Worm (Caenorhabditis elegans) whole organism, L4 larva: ENCODE data around the gene C46A5.4.
A peak's percentile ranks its signal among the peaks of the same experiment; 100 is the strongest.

Source experiments
- F26F4.8 ChIP-seq: fragments of 200-800 bp; sonication (Bioruptor generic); conservative IDR thresholded peaks from 2 replicates; pipeline ENCODE4 v1.3.6; 2022; ENCODE audit warnings: missing genetic modification characterization, missing compliant biosample characterization
- Y105C5A.15 ChIP-seq: fragments of 200-800 bp; sonication (Bioruptor generic); IDR thresholded peaks from 2 replicates; pipeline ENCODE4 v1.3.6; 2022; ENCODE audit warnings: missing genetic modification characterization, missing compliant biosample characterization
- Y48G9A.11 ChIP-seq: fragments of 200-800 bp; sonication (Bioruptor generic); IDR thresholded peaks from 2 replicates; pipeline ENCODE4 v1.3.6; 2022; ENCODE audit warnings: missing genetic modification reagents, missing genetic modification characterization, missing compliant biosample characterization
- ZK337.2 ChIP-seq: fragments of 200-800 bp; sonication (Bioruptor generic); IDR thresholded peaks from 2 replicates; pipeline ENCODE4 v1.3.6; 2022; ENCODE audit warnings: missing genetic modification reagents, missing genetic modification characterization, missing compliant biosample characterization
- arid-1 ChIP-seq: fragments of 200-800 bp; sonication (Bioruptor generic); conservative IDR thresholded peaks from 2 replicates; pipeline ENCODE4 v1.3.6; 2022; ENCODE audit warnings: missing genetic modification reagents, missing genetic modification characterization, missing compliant biosample characterization
- ceh-82 ChIP-seq: sonication (generic microtip); optimal IDR thresholded peaks from 2 replicates; lab custom pipeline; 2017; ENCODE audit warnings: missing biosample characterization, missing genetic modification characterization
- ces-1 ChIP-seq: fragments of 150-350 bp; sonication (generic microtip); optimal IDR thresholded peaks from 4 replicates; lab custom pipeline; 2014; ENCODE audit warnings: missing biosample characterization, missing genetic modification reagents, missing genetic modification characterization
- daf-12 ChIP-seq: fragments of 150-350 bp; optimal IDR thresholded peaks from 2 replicates; lab custom pipeline; 2014; ENCODE audit warnings: missing biosample characterization, missing genetic modification reagents, missing genetic modification characterization
- daf-16 ChIP-seq, 3 experiments: sonication (generic microtip); optimal IDR thresholded peaks; 2 replicates each; lab custom pipeline; 2016 to 2017; ENCODE audit warnings: missing genetic modification characterization in 3 of 3, missing genetic modification reagents in 3 of 3, mild to moderate bottlenecking in 2 of 3, missing compliant biosample characterization in 2 of 3, missing biosample characterization in 1 of 3, moderate library complexity in 1 of 3
- dmd-6 ChIP-seq: fragments of 200-800 bp; sonication (Bioruptor generic); IDR thresholded peaks from 2 replicates; pipeline ENCODE4 v1.3.6; 2022; ENCODE audit warnings: missing genetic modification reagents, missing genetic modification characterization, missing compliant biosample characterization
- dmd-9 ChIP-seq: fragments of 200-800 bp; sonication (Bioruptor generic); IDR thresholded peaks from 2 replicates; pipeline ENCODE4 v1.3.6; 2022; ENCODE audit warnings: missing genetic modification reagents, missing genetic modification characterization, missing compliant biosample characterization
- duxl-1 ChIP-seq: sonication (generic microtip); optimal IDR thresholded peaks from 2 replicates; lab custom pipeline; 2016; ENCODE audit warnings: mild to moderate bottlenecking, missing genetic modification characterization, moderate library complexity, missing compliant biosample characterization; ENCODE audit not compliant: poor library complexity
- hif-1 ChIP-seq, 2 experiments: sonication (generic microtip); optimal IDR thresholded peaks; 2 replicates each; lab custom pipeline; 2016 to 2017; ENCODE audit warnings: missing compliant biosample characterization in 2 of 2, missing genetic modification characterization in 2 of 2, missing genetic modification reagents in 2 of 2, missing genotype in 2 of 2, mild to moderate bottlenecking in 1 of 2
- lin-29 ChIP-seq: fragments of 200-800 bp; sonication (Bioruptor generic); IDR thresholded peaks from 2 replicates; pipeline ENCODE4 v1.3.6; 2022; ENCODE audit warnings: missing genetic modification reagents, missing genetic modification characterization, missing compliant biosample characterization
- madf-9 ChIP-seq: fragments of 200-800 bp; sonication (Bioruptor generic); conservative IDR thresholded peaks from 2 replicates; pipeline ENCODE4 v1.3.6; 2022; ENCODE audit warnings: missing genetic modification reagents, missing genetic modification characterization, missing compliant biosample characterization
- mdt-29 ChIP-seq: fragments of 200-800 bp; sonication (Bioruptor generic); IDR thresholded peaks from 2 replicates; pipeline ENCODE4 v1.3.6; 2022; ENCODE audit warnings: missing genetic modification reagents, missing genetic modification characterization, missing compliant biosample characterization
- mxl-3 ChIP-seq: fragments of 200-800 bp; sonication (Bioruptor generic); optimal IDR thresholded peaks from 2 replicates; lab custom pipeline; 2018; ENCODE audit warnings: mild to moderate bottlenecking, missing genetic modification characterization, missing compliant biosample characterization
- nhr-237 ChIP-seq: sonication (generic microtip); optimal IDR thresholded peaks from 2 replicates; lab custom pipeline; 2017; ENCODE audit warnings: missing biosample characterization, missing genetic modification characterization
- nhr-28 ChIP-seq: fragments of 150-350 bp; optimal IDR thresholded peaks from 2 replicates; lab custom pipeline; 2014; ENCODE audit warnings: missing biosample characterization, missing genetic modification characterization
- nhr-48 ChIP-seq: sonication (generic microtip); optimal IDR thresholded peaks from 2 replicates; lab custom pipeline; 2016; ENCODE audit warnings: mild to moderate bottlenecking, missing genetic modification characterization, missing compliant biosample characterization
- nhr-76 ChIP-seq: fragments of 150-350 bp; optimal IDR thresholded peaks from 2 replicates; lab custom pipeline; 2014; ENCODE audit warnings: missing biosample characterization, missing genetic modification characterization
- nhr-77 ChIP-seq: fragments of 150-350 bp; optimal IDR thresholded peaks from 2 replicates; lab custom pipeline; 2014; ENCODE audit warnings: missing biosample characterization, missing genetic modification characterization
- pha-4 ChIP-seq, 2 experiments: fragments of 150-350 bp in 1 of 2; fragments of 200-800 bp in 1 of 2; sonication (Bioruptor generic) in 1 of 2; IDR thresholded peaks in 1 of 2; optimal IDR thresholded peaks in 1 of 2; 2 replicates each; pipeline versions ENCODE4 v1.3.6 to Lab custom; 2014 to 2022; ENCODE audit warnings: missing genetic modification characterization in 2 of 2, missing genetic modification reagents in 2 of 2, missing biosample characterization in 1 of 2, missing compliant biosample characterization in 1 of 2
- pqm-1 ChIP-seq: sonication (generic microtip); optimal IDR thresholded peaks from 2 replicates; lab custom pipeline; 2017; ENCODE audit warnings: missing biosample characterization, missing genetic modification characterization
- set-16 ChIP-seq: fragments of 200-800 bp; sonication (Bioruptor generic); IDR thresholded peaks from 2 replicates; pipeline ENCODE4 v1.3.6; 2022; ENCODE audit warnings: missing genetic modification reagents, missing genetic modification characterization, missing compliant biosample characterization
- snpc-1.2 ChIP-seq: fragments of 200-800 bp; sonication (Bioruptor generic); IDR thresholded peaks from 2 replicates; pipeline ENCODE4 v1.3.6; 2022; ENCODE audit warnings: missing genetic modification reagents, missing genetic modification characterization, missing compliant biosample characterization
- unc-62 ChIP-seq, 3 experiments: fragments of 150-350 bp in 1 of 3; sonication (generic microtip); optimal IDR thresholded peaks in 2 of 3; peaks in 1 of 3; 1 replicate in 1 of 3; 2 replicates in 2 of 3; lab custom pipeline; 2014 to 2017; ENCODE audit warnings: missing biosample characterization in 3 of 3, missing genetic modification characterization in 3 of 3, missing genetic modification reagents in 3 of 3, missing genotype in 1 of 3
- vab-7 ChIP-seq: fragments of 200-800 bp; sonication (Bioruptor generic); IDR thresholded peaks from 2 replicates; pipeline ENCODE4 v1.3.6; 2022; ENCODE audit warnings: missing genetic modification reagents, missing genetic modification characterization, missing compliant biosample characterization
- zip-2 ChIP-seq: fragments of 150-350 bp; optimal IDR thresholded peaks from 2 replicates; lab custom pipeline; 2014; ENCODE audit warnings: missing biosample characterization, missing genetic modification characterization
- ztf-11 ChIP-seq: fragments of 150-350 bp; optimal IDR thresholded peaks from 2 replicates; lab custom pipeline; 2014; ENCODE audit warnings: missing biosample characterization, missing genetic modification characterization
- ztf-7 ChIP-seq: fragments of 150-350 bp; optimal IDR thresholded peaks from 2 replicates; lab custom pipeline; 2014; ENCODE audit warnings: missing biosample characterization, missing genetic modification characterization

Gene C46A5.4

DNA sequence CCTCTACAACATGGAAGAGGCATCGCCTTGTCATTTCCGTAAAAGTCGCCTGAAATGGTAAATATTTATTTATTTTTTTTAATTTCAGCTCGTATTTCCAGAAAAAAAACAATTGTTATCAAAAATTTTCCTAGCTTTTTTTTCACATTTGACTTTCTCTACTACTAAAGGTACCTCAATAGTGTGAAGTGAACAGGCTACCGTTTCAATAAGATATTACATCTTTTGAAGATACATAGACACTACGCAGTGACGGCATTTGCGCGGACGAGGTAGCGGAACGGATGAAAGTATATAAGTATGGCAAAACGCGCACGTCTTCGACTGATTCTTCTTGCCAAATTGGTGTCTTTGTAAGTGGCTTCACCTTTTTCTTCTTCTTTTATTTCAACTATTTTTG, 4.0 kb downstream of the C46A5.4 start, which contains the start of gene col-14:
Gene col-14 (plus strand): TSS at position 301 of the 400 bp plus-strand sequence.
- TF ChIP-seq F26F4.8 (GFP tag; lab: Robert Waterston, UW) (no peak), snpc-1.2 (GFP tag; lab: Robert Waterston, UW) (no peak), nhr-76 (tag; lab: Kevin White, UChicago) (no peak), ces-1 (GFP tag; lab: Kevin White, UChicago) (no peak), pha-4 (GFP tag; IDR thresholded peaks at IDR 0.05; lab: Robert Waterston, UW) (no peak), pha-4 (tag; optimal IDR thresholded peaks at IDR 0.05; lab: Kevin White, UChicago) (no peak), arid-1 (GFP tag; lab: Robert Waterston, UW) (no peak), ztf-11 (tag; lab: Kevin White, UChicago) (no peak), lin-29 (GFP tag; lab: Robert Waterston, UW) (no peak), Y105C5A.15 (no peak), vab-7 (GFP tag; lab: Robert Waterston, UW) (no peak), ZK337.2 (GFP tag; lab: Robert Waterston, UW) (no peak), nhr-48 (no peak), nhr-77 (tag; lab: Kevin White, UChicago) (no peak), dmd-9 (GFP tag; lab: Robert Waterston, UW) (no peak), unc-62 (GFP tag; optimal IDR thresholded peaks at IDR 0.05 in 1 of 2; lab: Kevin White, UChicago) (no peak), unc-62 (tag; optimal IDR thresholded peaks at IDR 0.05; lab: Kevin White, UChicago) (no peak), set-16 (GFP tag; lab: Robert Waterston, UW) (no peak), mdt-29 (GFP tag; lab: Robert Waterston, UW) (no peak)

DNA sequence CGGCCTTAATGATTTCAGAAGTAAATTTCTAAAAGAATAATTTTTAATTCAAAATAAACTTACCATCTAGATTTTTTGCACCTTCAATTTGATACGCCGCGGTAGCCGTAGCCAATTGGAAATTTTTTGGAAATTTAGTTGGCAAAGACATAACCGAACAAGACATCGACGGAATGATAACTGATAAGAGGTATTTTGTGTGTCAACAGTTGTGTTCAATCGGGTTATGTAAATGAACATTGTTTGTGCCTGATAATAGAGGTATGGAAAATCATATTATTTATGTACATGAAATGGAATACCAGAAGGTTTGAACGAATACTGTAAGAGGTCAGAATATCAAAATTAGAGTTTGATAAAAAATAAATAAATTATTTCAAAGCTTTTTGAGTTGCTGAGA, 9.3 kb downstream of the C46A5.4 start, which contains the start of gene klo-1:
Gene klo-1 (minus strand): TSS at position 388 of the 400 bp plus-strand sequence.
- TF ChIP-seq daf-16 (GFP tag; optimal IDR thresholded peaks at IDR 0.05; lab: Kevin White, UChicago): no peak
- peak; percentile 93 for TF ChIP-seq daf-16 (tag; optimal IDR thresholded peaks at IDR 0.05; lab: Kevin White, UChicago)
- no peak for TF ChIP-seq madf-9 (GFP tag; lab: Robert Waterston, UW)
- TF ChIP-seq unc-62 (GFP tag; optimal IDR thresholded peaks at IDR 0.05 in 1 of 2; lab: Kevin White, UChicago): peak in 1 of 2 experiments; percentile 26
- TF ChIP-seq unc-62 (tag; optimal IDR thresholded peaks at IDR 0.05; lab: Kevin White, UChicago): no peak
- TF ChIP-seq vab-7 (GFP tag; lab: Robert Waterston, UW): no peak
- no peak for TF ChIP-seq ceh-82 (tag; lab: Kevin White, UChicago)
- TF ChIP-seq nhr-28 (tag; lab: Kevin White, UChicago): peak; percentile 80
- TF ChIP-seq pha-4 (GFP tag; IDR thresholded peaks at IDR 0.05; lab: Robert Waterston, UW): no peak
- no peak for TF ChIP-seq pha-4 (tag; optimal IDR thresholded peaks at IDR 0.05; lab: Kevin White, UChicago)
- peak; percentile 7; the same call in 1 of the 2 replicates for TF ChIP-seq dmd-6
- TF ChIP-seq zip-2 (tag; lab: Kevin White, UChicago): no peak
- no peak for TF ChIP-seq mxl-3
- peak; percentile 96 for TF ChIP-seq pqm-1 (tag; lab: Kevin White, UChicago)
- TF ChIP-seq daf-12 (tag; lab: Kevin White, UChicago): no peak
- no peak for TF ChIP-seq snpc-1.2 (GFP tag; lab: Robert Waterston, UW)
- TF ChIP-seq set-16 (GFP tag; lab: Robert Waterston, UW): no peak
- TF ChIP-seq nhr-237 (tag; lab: Kevin White, UChicago): no peak
- no peak for TF ChIP-seq hif-1 (tag; optimal IDR thresholded peaks at IDR 0.05; lab: Kevin White, UChicago)
- no peak for TF ChIP-seq duxl-1 (tag; lab: Kevin White, UChicago)
- TF ChIP-seq ztf-7 (tag; lab: Kevin White, UChicago): no peak

DNA sequence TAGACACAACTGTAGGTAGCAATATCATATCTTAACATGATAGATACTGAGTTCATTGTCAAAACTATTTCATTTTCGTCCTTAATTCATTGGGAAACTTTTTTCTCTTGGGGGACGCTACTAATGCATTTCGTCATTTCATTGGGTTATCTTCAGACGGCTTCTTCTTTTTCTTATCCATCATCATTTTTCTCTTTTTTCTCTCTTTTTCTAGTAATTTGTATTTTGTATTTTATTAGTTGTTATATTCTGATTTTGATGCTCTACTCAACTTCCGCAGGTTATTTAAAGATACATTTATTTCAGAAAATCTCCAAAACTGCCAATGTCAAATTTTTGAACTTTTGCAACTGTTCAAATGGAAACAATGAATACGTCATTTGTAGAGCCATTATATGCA, 13.6 kb downstream of the C46A5.4 start, which contains the start of gene npr-35:
Gene npr-35 (plus strand): TSS at position 301 of the 400 bp plus-strand sequence.
- TF ChIP-seq ceh-82 (tag; lab: Kevin White, UChicago): no peak
- TF ChIP-seq unc-62 (GFP tag; optimal IDR thresholded peaks at IDR 0.05 in 1 of 2; lab: Kevin White, UChicago): peak in 1 of 2 experiments; percentile 80
- no peak for TF ChIP-seq unc-62 (tag; optimal IDR thresholded peaks at IDR 0.05; lab: Kevin White, UChicago)
- TF ChIP-seq, all 104 proteins: peak for 1

DNA sequence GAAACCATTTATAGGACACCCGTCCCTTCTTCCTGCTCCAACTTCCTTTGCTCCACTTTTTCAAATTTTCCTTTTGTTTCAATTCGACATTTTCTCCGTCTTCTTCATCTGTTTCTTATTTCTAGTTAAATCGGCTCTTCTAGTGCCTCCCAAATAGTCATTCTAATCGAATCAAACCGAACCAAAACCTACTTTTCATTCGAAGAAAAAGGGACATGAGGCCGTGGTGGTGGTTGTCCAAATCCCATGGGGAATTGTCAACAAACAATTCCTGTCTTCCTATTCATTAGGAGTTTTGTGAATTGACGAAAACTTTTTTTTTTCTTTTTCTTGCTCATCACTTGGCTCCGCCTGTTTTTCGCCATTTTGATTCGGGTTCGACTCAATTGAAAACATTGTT, 20.5 kb downstream of the C46A5.4 start:
- TF ChIP-seq Y48G9A.11 (GFP tag; lab: Robert Waterston, UW): no peak
